Worm (Caenorhabditis elegans) whole organism, L2 larva: ENCODE data around the gene Y43F8B.2.

Source experiments
- R02D3.7 ChIP-seq: fragments of 150-350 bp; optimal IDR thresholded peaks from 2 replicates; lab custom pipeline; 2014; ENCODE audit warnings: missing biosample characterization, missing genetic modification characterization
- ama-1 ChIP-seq: fragments of 150-350 bp; optimal IDR thresholded peaks from 2 replicates; lab custom pipeline; 2018; ENCODE audit warnings: inconsistent platforms
- dmd-4 ChIP-seq: sonication (generic microtip); optimal IDR thresholded peaks from 2 replicates; lab custom pipeline; 2017; ENCODE audit warnings: missing biosample characterization, missing genetic modification characterization
- egl-27 ChIP-seq: sonication (generic microtip); optimal IDR thresholded peaks from 3 replicates; lab custom pipeline; 2017; ENCODE audit warnings: missing biosample characterization, missing genetic modification reagents, missing genetic modification characterization
- gmeb-1 ChIP-seq: fragments of 150-350 bp; optimal IDR thresholded peaks from 2 replicates; lab custom pipeline; 2014; ENCODE audit warnings: missing biosample characterization, missing genetic modification characterization
- mdl-1 ChIP-seq, 2 experiments: fragments of 150-350 bp in 1 of 2; sonication (generic microtip) in 1 of 2; optimal IDR thresholded peaks; 2 replicates each; lab custom pipeline; 2017; ENCODE audit warnings: missing biosample characterization in 2 of 2, missing genetic modification characterization in 2 of 2
- nhr-11 ChIP-seq: fragments of 150-350 bp; optimal IDR thresholded peaks from 2 replicates; lab custom pipeline; 2014; ENCODE audit warnings: missing biosample characterization, missing genetic modification characterization
- nhr-23 ChIP-seq: fragments of 150-350 bp; optimal IDR thresholded peaks from 2 replicates; lab custom pipeline; 2014; ENCODE audit warnings: missing biosample characterization, missing genetic modification reagents, missing genetic modification characterization
- nhr-237 ChIP-seq: fragments of 150-350 bp; optimal IDR thresholded peaks from 2 replicates; lab custom pipeline; 2014; ENCODE audit warnings: missing biosample characterization, missing genetic modification characterization
- unc-39 ChIP-seq: fragments of 150-350 bp; optimal IDR thresholded peaks from 2 replicates; lab custom pipeline; 2014; ENCODE audit warnings: missing biosample characterization, missing genetic modification characterization
- unc-62 ChIP-seq: fragments of 150-350 bp; optimal IDR thresholded peaks from 2 replicates; lab custom pipeline; 2014; ENCODE audit warnings: missing biosample characterization, missing genetic modification reagents, missing genetic modification characterization
- ztf-4 ChIP-seq: fragments of 150-350 bp; optimal IDR thresholded peaks from 2 replicates; lab custom pipeline; 2014; ENCODE audit warnings: missing biosample characterization, missing genetic modification characterization

DNA sequence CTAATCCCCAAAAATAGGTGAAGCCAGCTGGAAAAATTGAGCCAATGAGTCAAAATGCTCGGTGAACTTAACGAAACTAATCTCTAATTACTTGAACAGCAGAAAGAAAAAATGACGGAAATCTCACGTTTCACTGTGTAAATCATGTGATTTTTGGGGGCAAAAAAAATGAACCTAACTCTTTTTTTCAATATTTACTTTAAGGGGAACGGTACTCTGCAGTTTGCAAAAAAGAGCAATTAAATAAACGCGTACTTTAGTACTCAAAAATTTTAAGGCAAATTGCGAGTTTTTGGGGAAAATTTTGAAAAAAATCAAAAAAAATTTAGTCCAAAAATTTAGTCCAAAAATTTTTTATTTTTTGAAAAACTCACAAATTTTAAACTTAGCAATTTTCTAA, 1.9 kb downstream of the Y43F8B.2 start:
- TF ChIP-seq nhr-237 (tag; lab: Kevin White, UChicago), result no peak
- TF ChIP-seq ama-1, result no peak
- TF ChIP-seq nhr-23 (tag; lab: Kevin White, UChicago), result no peak
- TF ChIP-seq R02D3.7 (tag; lab: Kevin White, UChicago), result no peak
- TF ChIP-seq mdl-1 (tag; optimal IDR thresholded peaks at IDR 0.05; lab: Kevin White, UChicago), result no peak
- no peak for TF ChIP-seq unc-39 (tag; lab: Kevin White, UChicago)
- TF ChIP-seq nhr-11 (tag; lab: Kevin White, UChicago), result no peak
- no peak for TF ChIP-seq ztf-4 (tag; lab: Kevin White, UChicago)
- no peak for TF ChIP-seq gmeb-1 (tag; lab: Kevin White, UChicago)
- no peak for TF ChIP-seq dmd-4 (tag; lab: Kevin White, UChicago)
- TF ChIP-seq egl-27 (tag; lab: Kevin White, UChicago), result no peak
- TF ChIP-seq unc-62, result no peak
